Worm (Caenorhabditis elegans) whole organism, L2 larva: Measurements from ENCODE around the gene F09C6.12.

ENCODE experiments used
- F13H6.1 ChIP-seq: sonication (generic microtip); optimal IDR thresholded peaks from 2 replicates; lab custom pipeline; 2016; ENCODE audit warnings: missing genetic modification characterization, missing compliant biosample characterization
- alr-1 ChIP-seq: fragments of 150-350 bp; optimal IDR thresholded peaks from 2 replicates; lab custom pipeline; 2014; ENCODE audit warnings: missing biosample characterization, missing genetic modification characterization
- aly-2 ChIP-seq: fragments of 150-350 bp; optimal IDR thresholded peaks from 2 replicates; lab custom pipeline; 2014; ENCODE audit warnings: missing biosample characterization, missing genetic modification characterization
- ama-1 ChIP-seq: fragments of 150-350 bp; optimal IDR thresholded peaks from 2 replicates; lab custom pipeline; 2018; ENCODE audit warnings: inconsistent platforms
- ceh-16 ChIP-seq: fragments of 150-350 bp; optimal IDR thresholded peaks from 2 replicates; lab custom pipeline; 2014; ENCODE audit warnings: missing biosample characterization, missing genetic modification characterization
- ceh-82 ChIP-seq: fragments of 150-350 bp; optimal IDR thresholded peaks from 2 replicates; lab custom pipeline; 2014; ENCODE audit warnings: missing biosample characterization, missing genetic modification characterization
- crh-2 ChIP-seq: sonication (generic microtip); optimal IDR thresholded peaks from 2 replicates; lab custom pipeline; 2017; ENCODE audit warnings: missing biosample characterization, missing genetic modification characterization
- elt-1 ChIP-seq: fragments of 150-350 bp; optimal IDR thresholded peaks from 2 replicates; lab custom pipeline; 2014; ENCODE audit warnings: missing biosample characterization, missing genetic modification characterization
- fos-1 ChIP-seq: fragments of 150-350 bp; optimal IDR thresholded peaks from 2 replicates; lab custom pipeline; 2014; ENCODE audit warnings: missing biosample characterization, missing genetic modification characterization
- gmeb-1 ChIP-seq: fragments of 150-350 bp; optimal IDR thresholded peaks from 2 replicates; lab custom pipeline; 2014; ENCODE audit warnings: missing biosample characterization, missing genetic modification characterization
- lin-11 ChIP-seq: fragments of 150-350 bp; sonication (generic microtip); optimal IDR thresholded peaks from 2 replicates; lab custom pipeline; 2014; ENCODE audit warnings: missing biosample characterization, missing genetic modification characterization, inconsistent platforms, mixed read lengths
- lin-13 ChIP-seq: fragments of 150-350 bp; optimal IDR thresholded peaks from 2 replicates; lab custom pipeline; 2014; ENCODE audit warnings: missing biosample characterization, missing genetic modification reagents, missing genetic modification characterization
- lsy-2 ChIP-seq, 2 experiments: fragments of 150-350 bp in 1 of 2; sonication (generic microtip) in 1 of 2; optimal IDR thresholded peaks; 2 replicates each; lab custom pipeline; 2014 to 2017; ENCODE audit warnings: missing biosample characterization in 2 of 2, missing genetic modification characterization in 2 of 2
- mab-5 ChIP-seq: fragments of 150-350 bp; optimal IDR thresholded peaks from 2 replicates; lab custom pipeline; 2014; ENCODE audit warnings: missing biosample characterization, missing genetic modification characterization
- mbf-1 ChIP-seq: sonication (generic microtip); optimal IDR thresholded peaks from 2 replicates; lab custom pipeline; 2017; ENCODE audit warnings: missing biosample characterization, missing genetic modification characterization
- nhr-11 ChIP-seq: fragments of 150-350 bp; optimal IDR thresholded peaks from 2 replicates; lab custom pipeline; 2014; ENCODE audit warnings: missing biosample characterization, missing genetic modification characterization
- nhr-12 ChIP-seq: fragments of 150-350 bp; optimal IDR thresholded peaks from 2 replicates; lab custom pipeline; 2014; ENCODE audit warnings: missing biosample characterization, missing genetic modification characterization
- nhr-129 ChIP-seq: fragments of 150-350 bp; optimal IDR thresholded peaks from 2 replicates; lab custom pipeline; 2014; ENCODE audit warnings: missing biosample characterization, missing genetic modification characterization
- nhr-21 ChIP-seq: fragments of 150-350 bp; optimal IDR thresholded peaks from 2 replicates; lab custom pipeline; 2014; ENCODE audit warnings: missing biosample characterization, missing genetic modification characterization
- nhr-23 ChIP-seq: fragments of 150-350 bp; optimal IDR thresholded peaks from 2 replicates; lab custom pipeline; 2014; ENCODE audit warnings: missing biosample characterization, missing genetic modification reagents, missing genetic modification characterization
- nhr-25 ChIP-seq: fragments of 150-350 bp; sonication (generic microtip); optimal IDR thresholded peaks from 3 replicates; lab custom pipeline; 2014; ENCODE audit warnings: missing biosample characterization, missing genetic modification characterization
- nhr-6 ChIP-seq: fragments of 150-350 bp; optimal IDR thresholded peaks from 2 replicates; lab custom pipeline; 2014; ENCODE audit warnings: missing biosample characterization, missing genetic modification characterization
- nhr-77 ChIP-seq: fragments of 150-350 bp; optimal IDR thresholded peaks from 2 replicates; lab custom pipeline; 2014; ENCODE audit warnings: missing biosample characterization, missing genetic modification characterization
- peb-1 ChIP-seq: fragments of 150-350 bp; optimal IDR thresholded peaks from 2 replicates; lab custom pipeline; 2014; ENCODE audit warnings: missing biosample characterization, missing genetic modification characterization
- sem-4 ChIP-seq: fragments of 150-350 bp; optimal IDR thresholded peaks from 2 replicates; lab custom pipeline; 2014; ENCODE audit warnings: missing biosample characterization, missing genetic modification reagents, missing genetic modification characterization
- skn-1 ChIP-seq: sonication (generic microtip); optimal IDR thresholded peaks from 2 replicates; lab custom pipeline; 2017; ENCODE audit warnings: missing biosample characterization, missing genetic modification characterization
- sma-9 ChIP-seq, 2 experiments: fragments of 150-350 bp in 1 of 2; sonication (generic microtip) in 1 of 2; optimal IDR thresholded peaks; 2 replicates each; lab custom pipeline; 2014 to 2016; ENCODE audit warnings: missing genetic modification characterization in 2 of 2, mild to moderate bottlenecking in 1 of 2, missing biosample characterization in 1 of 2, missing compliant biosample characterization in 1 of 2, missing genetic modification reagents in 1 of 2, moderate library complexity in 1 of 2
- snpc-4 ChIP-seq: fragments of 150-350 bp; optimal IDR thresholded peaks from 2 replicates; lab custom pipeline; 2014; ENCODE audit warnings: missing biosample characterization, missing genetic modification characterization
- unc-39 ChIP-seq: fragments of 150-350 bp; optimal IDR thresholded peaks from 2 replicates; lab custom pipeline; 2014; ENCODE audit warnings: missing biosample characterization, missing genetic modification characterization
- unc-62 ChIP-seq: fragments of 150-350 bp; optimal IDR thresholded peaks from 2 replicates; lab custom pipeline; 2014; ENCODE audit warnings: missing biosample characterization, missing genetic modification reagents, missing genetic modification characterization
- zag-1 ChIP-seq: fragments of 150-350 bp; optimal IDR thresholded peaks from 2 replicates; lab custom pipeline; 2014; ENCODE audit warnings: missing biosample characterization, missing genetic modification characterization
- ztf-11 ChIP-seq: sonication (generic microtip); optimal IDR thresholded peaks from 2 replicates; lab custom pipeline; 2017; ENCODE audit warnings: missing biosample characterization, missing genetic modification characterization
- ztf-4 ChIP-seq: fragments of 150-350 bp; optimal IDR thresholded peaks from 2 replicates; lab custom pipeline; 2014; ENCODE audit warnings: missing biosample characterization, missing genetic modification characterization

Gene F09C6.12

DNA sequence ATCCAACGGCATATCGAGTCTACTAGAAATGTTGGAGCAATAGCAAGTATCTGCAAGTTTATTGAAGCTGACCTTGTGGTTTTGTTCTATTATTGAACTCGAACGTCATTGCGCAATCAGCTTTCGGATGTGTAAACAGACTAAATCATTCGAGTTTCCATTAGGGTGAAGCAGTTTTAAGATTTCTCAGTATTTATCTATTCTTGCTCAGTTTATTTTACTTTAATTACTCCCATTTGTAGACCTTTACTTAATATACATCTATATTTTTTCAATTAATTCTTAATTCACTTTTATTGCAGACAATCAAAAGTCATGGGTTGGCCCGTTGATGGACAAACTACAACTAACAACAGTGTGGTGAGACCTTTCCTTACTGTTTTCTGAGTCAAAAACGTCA, 2.0 kb upstream of the F09C6.12 start, which contains the start of gene F09C6.14:
F09C6.14 (plus strand) TSS at position 301 of the 400 bp plus-strand sequence.
- TF ChIP-seq ceh-82: no peak
- no peak for TF ChIP-seq elt-1

DNA sequence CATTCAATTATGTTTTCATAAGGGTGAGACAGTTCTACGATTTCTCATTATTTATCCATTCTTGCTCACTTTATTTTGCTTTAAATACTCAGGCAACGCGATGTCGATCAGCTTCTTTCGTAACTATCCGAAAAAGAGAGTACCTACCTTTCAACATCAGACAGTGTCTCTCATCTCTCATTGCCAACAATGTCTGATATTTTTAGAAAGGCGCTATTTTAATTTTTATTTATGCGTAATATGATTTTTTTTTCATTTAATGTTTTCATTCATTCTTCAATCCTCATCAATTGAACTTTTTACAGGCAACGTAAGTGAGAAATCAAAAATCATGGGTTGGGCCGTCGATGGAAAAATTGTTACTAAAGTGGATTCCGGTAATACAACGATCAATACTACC, 2.1 kb downstream of the F09C6.12 start, which contains the start of gene F09C6.13:
F09C6.13 (plus strand) TSS at position 301 of the 400 bp plus-strand sequence.
- TF ChIP-seq alr-1 (tag; lab: Kevin White, UChicago): no peak
- no peak for TF ChIP-seq sma-9 (GFP tag; optimal IDR thresholded peaks at IDR 0.05; lab: Kevin White, UChicago)
- no peak for TF ChIP-seq sma-9 (tag; optimal IDR thresholded peaks at IDR 0.05; lab: Kevin White, UChicago)
- TF ChIP-seq F13H6.1 (tag; lab: Kevin White, UChicago): no peak
- no peak for TF ChIP-seq lin-13 (GFP tag; lab: Kevin White, UChicago)
- TF ChIP-seq mab-5 (tag; lab: Kevin White, UChicago): no peak
- no peak for TF ChIP-seq gmeb-1
- TF ChIP-seq unc-62 (GFP tag; lab: Kevin White, UChicago): no peak
- no peak for TF ChIP-seq sem-4 (tag; lab: Kevin White, UChicago)
- no peak for TF ChIP-seq fos-1 (tag; lab: Kevin White, UChicago)
- no peak for TF ChIP-seq nhr-12 (tag; lab: Kevin White, UChicago)
- no peak for TF ChIP-seq ceh-16 (tag; lab: Kevin White, UChicago)
- TF ChIP-seq nhr-6: no peak
- TF ChIP-seq ztf-11 (tag; lab: Kevin White, UChicago): no peak
- TF ChIP-seq lin-11 (tag; lab: Kevin White, UChicago): no peak
- no peak for TF ChIP-seq nhr-21 (tag; lab: Kevin White, UChicago)
- TF ChIP-seq ztf-4 (tag; lab: Kevin White, UChicago): no peak
- no peak for TF ChIP-seq nhr-129 (tag; lab: Kevin White, UChicago)
- TF ChIP-seq unc-39 (tag; lab: Kevin White, UChicago): no peak
- TF ChIP-seq nhr-23 (tag; lab: Kevin White, UChicago): no peak

DNA sequence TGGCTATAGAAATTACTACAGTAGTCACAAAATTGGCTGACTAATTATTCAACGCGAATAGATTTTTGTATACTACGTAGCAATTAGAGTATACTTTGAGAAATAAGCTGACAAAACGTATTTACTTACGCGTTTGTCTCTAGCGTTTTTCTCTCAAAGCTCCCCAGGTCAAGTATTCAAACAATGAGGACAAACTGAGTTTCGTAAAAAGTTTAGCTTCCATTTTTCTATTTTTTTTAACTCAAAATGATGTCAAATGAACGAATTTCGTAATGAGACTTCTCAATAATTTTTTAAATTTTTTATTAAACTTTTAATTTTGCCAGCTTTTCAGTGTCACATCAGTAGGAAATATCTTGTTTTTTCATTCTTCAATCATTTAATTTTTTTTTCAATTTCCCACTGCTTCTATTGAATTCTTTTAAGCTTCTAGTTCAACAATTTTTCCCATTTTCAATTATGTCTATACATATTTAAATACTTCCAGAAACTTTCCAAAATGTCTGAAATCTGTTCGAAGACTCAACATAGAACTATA, 6.2 kb downstream of the F09C6.12 start, which contains the start of the genes ifas-2 and fbxa-44:
ifas-2 (minus strand) TSS at position 101 of the 538 bp plus-strand sequence.
fbxa-44 (plus strand) TSS at position 488 of the 538 bp plus-strand sequence.
- TF ChIP-seq nhr-77 (no peak), snpc-4 (tag; lab: Kevin White, UChicago) (no peak), peb-1 (tag; lab: Kevin White, UChicago) (no peak), nhr-23 (tag; lab: Kevin White, UChicago) (no peak), alr-1 (tag; lab: Kevin White, UChicago) (no peak), ama-1 (lab: Kevin White, UChicago) (no peak), lin-13 (GFP tag; lab: Kevin White, UChicago) (no peak), crh-2 (tag; lab: Kevin White, UChicago) (no peak), nhr-12 (tag; lab: Kevin White, UChicago) (no peak), aly-2 (tag; lab: Kevin White, UChicago) (no peak), ceh-82 (no peak), mbf-1 (tag; lab: Kevin White, UChicago) (no peak), skn-1 (tag; lab: Kevin White, UChicago) (no peak), lsy-2 (tag; optimal IDR thresholded peaks at IDR 0.05; lab: Kevin White, UChicago) (no peak), mab-5 (tag; lab: Kevin White, UChicago) (no peak), nhr-25 (tag; lab: Kevin White, UChicago) (no peak), sma-9 (GFP tag; optimal IDR thresholded peaks at IDR 0.05; lab: Kevin White, UChicago) (no peak), sma-9 (tag; optimal IDR thresholded peaks at IDR 0.05; lab: Kevin White, UChicago) (no peak)

DNA sequence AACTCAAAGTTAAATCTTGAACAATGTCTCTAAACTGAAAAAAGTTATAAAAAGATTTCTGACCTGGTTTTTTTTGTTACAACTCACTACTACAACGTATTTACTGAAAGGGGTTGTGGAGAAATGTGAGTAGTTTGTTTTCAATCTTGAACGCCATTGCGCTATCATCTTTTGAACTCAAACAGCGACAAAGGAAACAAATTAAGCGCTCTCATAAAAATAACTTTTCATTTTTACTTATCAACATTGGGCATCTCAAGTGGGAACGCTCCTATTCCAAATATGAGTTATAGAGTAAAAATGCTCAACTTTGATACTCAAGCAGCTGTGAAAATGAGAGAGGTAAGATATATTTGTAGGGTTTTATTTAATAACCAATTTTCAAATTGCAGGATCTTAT, 10.8 kb downstream of the F09C6.12 start, which contains the start of gene F09C6.15:
F09C6.15 (plus strand) TSS at position 301 of the 400 bp plus-strand sequence.
- no peak for TF ChIP-seq nhr-25 (tag; lab: Kevin White, UChicago)
- TF ChIP-seq nhr-11: no peak
- no peak for TF ChIP-seq ceh-16 (tag; lab: Kevin White, UChicago)
- no peak for TF ChIP-seq nhr-129 (tag; lab: Kevin White, UChicago)
- TF ChIP-seq ztf-11 (tag; lab: Kevin White, UChicago): no peak
- no peak for TF ChIP-seq sma-9 (GFP tag; optimal IDR thresholded peaks at IDR 0.05; lab: Kevin White, UChicago)
- TF ChIP-seq sma-9 (tag; optimal IDR thresholded peaks at IDR 0.05; lab: Kevin White, UChicago): no peak
- TF ChIP-seq zag-1: no peak
- no peak for TF ChIP-seq lsy-2 (tag; optimal IDR thresholded peaks at IDR 0.05; lab: Kevin White, UChicago)
- no peak for TF ChIP-seq gmeb-1
- no peak for TF ChIP-seq unc-39 (tag; lab: Kevin White, UChicago)
- TF ChIP-seq peb-1 (tag; lab: Kevin White, UChicago): no peak
